Fruit fly (Drosophila melanogaster): ENCODE measurements around the gene ttm2.

ttm2 gene

dm6 chr3L:264378-265151, 10.4 kb upstream of the ttm2 start, which contains the start of the genes Tudor-SN and mRpL17 (continued):
- TF ChIP-seq chinmo (GFP tag; IDR thresholded peaks at IDR 0.05; ENCODE audit: partially characterized antibody) (peak; percentile 92; the same call in 2 of the 4 replicates), CG4707 (GFP tag; optimal IDR thresholded peaks at IDR 0.05) (no peak), Trl (optimal IDR thresholded peaks at IDR 0.05) (no peak), Trl (GFP tag; optimal IDR thresholded peaks at IDR 0.05) (peak; percentile 14), CG10147 (GFP tag; optimal IDR thresholded peaks at IDR 0.05) (peak; percentile 0), gem (tag; optimal IDR thresholded peaks at IDR 0.05) (peak; percentile 69), sna (GFP tag; IDR thresholded peaks at IDR 0.05; ENCODE audit: partially characterized antibody) (peak; percentile 90), CG8359 (GFP tag; optimal IDR thresholded peaks at IDR 0.05; ENCODE audit: borderline replicate concordance) (no peak), Pdp1 (GFP tag; optimal IDR thresholded peaks at IDR 0.05) (peak in 1 of 2 experiments; percentile 98), unc-4 (GFP tag; IDR thresholded peaks at IDR 0.05; ENCODE audit: partially characterized antibody) (peak; percentile 86), fru (optimal IDR thresholded peaks at IDR 0.05) (no peak), CG4404 (GFP tag; IDR thresholded peaks at IDR 0.05) (peak; percentile 14; the same call in 1 of the 2 replicates), jigr1 (GFP tag; IDR thresholded peaks at IDR 0.05) (no peak), sr (GFP tag; IDR thresholded peaks at IDR 0.05) (no peak), row (GFP tag; IDR thresholded peaks at IDR 0.05) (peak; percentile 78), CG10462 (GFP tag; optimal IDR thresholded peaks at IDR 0.05) (peak; percentile 38), CG16813 (GFP tag; IDR thresholded peaks at IDR 0.05; ENCODE audit: partially characterized antibody) (peak; percentile 98), CG8765 (GFP tag; IDR thresholded peaks at IDR 0.05) (no peak), ato (GFP tag; IDR thresholded peaks at IDR 0.05; ENCODE audit: partially characterized antibody) (peak; percentile 95), HHEX (GFP tag; optimal IDR thresholded peaks at IDR 0.05) (no peak), sug (tag; optimal IDR thresholded peaks at IDR 0.05) (peak; percentile 41), aop (GFP tag; IDR thresholded peaks at IDR 0.05) (no peak), Xbp1 (GFP tag; optimal IDR thresholded peaks at IDR 0.05) (peak; percentile 61), Nf-YC (tag; optimal IDR thresholded peaks at IDR 0.05) (peak; percentile 57), Atf6 (GFP tag; IDR thresholded peaks at IDR 0.05) (0 out of 2 replicates have a peak, but pooled peaks have one; percentile 42), BtbVII (GFP tag; optimal IDR thresholded peaks at IDR 0.05) (peak; percentile 14), ash1 (GFP tag; optimal IDR thresholded peaks at IDR 0.05) (no peak), nerfin-1 (tag; optimal IDR thresholded peaks at IDR 0.05) (peak; percentile 37), Meics (GFP tag; optimal IDR thresholded peaks at IDR 0.05) (peak; percentile 39), Stat92E (GFP tag; optimal IDR thresholded peaks at IDR 0.05) (no peak), mirr (GFP tag; optimal IDR thresholded peaks at IDR 0.05) (peak; percentile 14), disco-r (GFP tag; optimal IDR thresholded peaks at IDR 0.05) (no peak), CG7271 (tag; optimal IDR thresholded peaks at IDR 0.05) (no peak), gro (GFP tag; optimal IDR thresholded peaks at IDR 0.05) (no peak), Adf1 (GFP tag; IDR thresholded peaks at IDR 0.05) (peak; percentile 14; the same call in 1 of the 2 replicates), nmo (GFP tag; optimal IDR thresholded peaks at IDR 0.05) (peak; percentile 63), lab (GFP tag; optimal IDR thresholded peaks at IDR 0.05) (peak; percentile 23), sim (GFP tag; IDR thresholded peaks at IDR 0.05) (no peak), her (GFP tag; optimal IDR thresholded peaks at IDR 0.05) (no peak), fd96Cb (tag; optimal IDR thresholded peaks at IDR 0.05) (peak; percentile 13), Scr (GFP tag; IDR thresholded peaks at IDR 0.05; ENCODE audit: partially characterized antibody) (peak; percentile 97), sd (tag; optimal IDR thresholded peaks at IDR 0.05) (peak; percentile 22), Lim3 (GFP tag; IDR thresholded peaks at IDR 0.05) (no peak), CG12659 (GFP tag; optimal IDR thresholded peaks at IDR 0.05) (peak; percentile 61), bbx (GFP tag; IDR thresholded peaks at IDR 0.05; ENCODE audit: partially characterized antibody) (peak; percentile 99), kay (GFP tag; optimal IDR thresholded peaks at IDR 0.05) (peak; percentile 25), lilli (GFP tag; optimal IDR thresholded peaks at IDR 0.05) (peak; percentile 42), CG17361 (GFP tag; IDR thresholded peaks at IDR 0.05) (peak; percentile 66; the same call in 2 of the 3 replicates)
